Worm (Caenorhabditis elegans) whole organism, L4 larva: ENCODE data around the gene W04E12.4.

Experiments used
- F44E2.7 ChIP-seq: fragments of 200-800 bp; sonication (Bioruptor generic); IDR thresholded peaks from 2 replicates; pipeline ENCODE4 v2.1.2; 2022; ENCODE audit warnings: missing genetic modification characterization, missing compliant biosample characterization
- Y48G9A.11 ChIP-seq: fragments of 200-800 bp; sonication (Bioruptor generic); IDR thresholded peaks from 2 replicates; pipeline ENCODE4 v1.3.6; 2022; ENCODE audit warnings: missing genetic modification reagents, missing genetic modification characterization, missing compliant biosample characterization
- aha-1 ChIP-seq: fragments of 150-350 bp; peaks from one replicate; lab custom pipeline; 2014; ENCODE audit warnings: missing biosample characterization, missing genetic modification characterization
- aly-2 ChIP-seq: sonication (generic microtip); optimal IDR thresholded peaks from 2 replicates; lab custom pipeline; 2018; ENCODE audit warnings: missing biosample characterization, missing genetic modification characterization
- ama-1 ChIP-seq: fragments of 150-350 bp; optimal IDR thresholded peaks from 2 replicates; lab custom pipeline; 2014; ENCODE audit warnings: inconsistent platforms, mixed read lengths
- attf-4 ChIP-seq: sonication (generic microtip); optimal IDR thresholded peaks from 3 replicates; lab custom pipeline; 2017; ENCODE audit warnings: missing biosample characterization, missing genetic modification characterization
- ceh-28 ChIP-seq: fragments of 150-350 bp; optimal IDR thresholded peaks from 2 replicates; lab custom pipeline; 2014; ENCODE audit warnings: missing biosample characterization, missing genetic modification reagents, missing genetic modification characterization
- ceh-32 ChIP-seq: sonication (generic microtip); optimal IDR thresholded peaks from 2 replicates; lab custom pipeline; 2016; ENCODE audit warnings: mild to moderate bottlenecking, missing genetic modification characterization, missing compliant biosample characterization; ENCODE audit not compliant: poor library complexity
- ctbp-1 ChIP-seq: fragments of 200-800 bp; sonication (Bioruptor generic); IDR thresholded peaks from 2 replicates; pipeline ENCODE4 v1.3.6; 2022; ENCODE audit warnings: missing genetic modification reagents, missing genetic modification characterization, missing compliant biosample characterization
- daf-16 ChIP-seq, 3 experiments: sonication (generic microtip); optimal IDR thresholded peaks; 2 replicates each; lab custom pipeline; 2016 to 2017; ENCODE audit warnings: missing genetic modification characterization in 3 of 3, missing genetic modification reagents in 3 of 3, mild to moderate bottlenecking in 2 of 3, missing compliant biosample characterization in 2 of 3, missing biosample characterization in 1 of 3, moderate library complexity in 1 of 3
- dmd-6 ChIP-seq: fragments of 200-800 bp; sonication (Bioruptor generic); IDR thresholded peaks from 2 replicates; pipeline ENCODE4 v1.3.6; 2022; ENCODE audit warnings: missing genetic modification reagents, missing genetic modification characterization, missing compliant biosample characterization
- dve-1 ChIP-seq: sonication (generic microtip); optimal IDR thresholded peaks from 2 replicates; lab custom pipeline; 2017; ENCODE audit warnings: antibody characterized with exemption, mild to moderate bottlenecking, missing genetic modification characterization, missing compliant biosample characterization; ENCODE audit not compliant: insufficient read depth
- egl-27 ChIP-seq: sonication (generic microtip); optimal IDR thresholded peaks from 3 replicates; lab custom pipeline; 2017; ENCODE audit warnings: missing biosample characterization, missing genetic modification reagents, missing genetic modification characterization
- fos-1 ChIP-seq: fragments of 150-350 bp; optimal IDR thresholded peaks from 2 replicates; lab custom pipeline; 2014; ENCODE audit warnings: missing biosample characterization, missing genetic modification characterization
- gei-8 ChIP-seq: fragments of 200-800 bp; sonication (Bioruptor generic); optimal IDR thresholded peaks from 2 replicates; lab custom pipeline; 2018; ENCODE audit warnings: mild to moderate bottlenecking, missing genetic modification characterization, missing compliant biosample characterization
- hlh-11 ChIP-seq: fragments of 200-800 bp; sonication (Bioruptor generic); optimal IDR thresholded peaks from 2 replicates; lab custom pipeline; 2018; ENCODE audit warnings: mild to moderate bottlenecking, missing genetic modification characterization, missing compliant biosample characterization
- hlh-30 ChIP-seq: sonication (generic microtip); optimal IDR thresholded peaks from 2 replicates; lab custom pipeline; 2017; ENCODE audit warnings: antibody characterized with exemption, mild to moderate bottlenecking, missing genetic modification characterization, missing compliant biosample characterization; ENCODE audit not compliant: insufficient read depth
- hmg-1.1 ChIP-seq: fragments of 200-800 bp; sonication (Bioruptor generic); IDR thresholded peaks from 2 replicates; pipeline ENCODE4 v1.3.6; 2022; ENCODE audit warnings: missing genetic modification reagents, missing genetic modification characterization, missing compliant biosample characterization
- lin-13 ChIP-seq: fragments of 150-350 bp; optimal IDR thresholded peaks from 2 replicates; lab custom pipeline; 2014; ENCODE audit warnings: missing biosample characterization, missing genetic modification reagents, missing genetic modification characterization
- lin-15B ChIP-seq: fragments of 150-350 bp; sonication (generic microtip); optimal IDR thresholded peaks from 3 replicates; lab custom pipeline; 2014; ENCODE audit warnings: missing biosample characterization, missing genetic modification characterization
- lin-29 ChIP-seq: fragments of 200-800 bp; sonication (Bioruptor generic); IDR thresholded peaks from 2 replicates; pipeline ENCODE4 v1.3.6; 2022; ENCODE audit warnings: missing genetic modification reagents, missing genetic modification characterization, missing compliant biosample characterization
- lsy-2 ChIP-seq, 2 experiments: fragments of 150-350 bp in 1 of 2; sonication (generic microtip) in 1 of 2; optimal IDR thresholded peaks; 2 replicates each; lab custom pipeline; 2014 to 2017; ENCODE audit warnings: missing biosample characterization in 2 of 2, missing genetic modification characterization in 2 of 2
- madf-9 ChIP-seq: fragments of 200-800 bp; sonication (Bioruptor generic); conservative IDR thresholded peaks from 2 replicates; pipeline ENCODE4 v1.3.6; 2022; ENCODE audit warnings: missing genetic modification reagents, missing genetic modification characterization, missing compliant biosample characterization
- mdt-29 ChIP-seq: fragments of 200-800 bp; sonication (Bioruptor generic); IDR thresholded peaks from 2 replicates; pipeline ENCODE4 v1.3.6; 2022; ENCODE audit warnings: missing genetic modification reagents, missing genetic modification characterization, missing compliant biosample characterization
- mep-1 ChIP-seq: fragments of 150-350 bp; sonication (generic microtip); optimal IDR thresholded peaks from 3 replicates; lab custom pipeline; 2014; ENCODE audit warnings: missing biosample characterization, missing genetic modification characterization
- mxl-2 ChIP-seq: fragments of 200-800 bp; sonication (Bioruptor generic); conservative IDR thresholded peaks from 2 replicates; pipeline ENCODE4 v1.3.6; 2022; ENCODE audit warnings: missing genetic modification reagents, missing genetic modification characterization, missing compliant biosample characterization
- nhr-102 ChIP-seq: sonication (generic microtip); optimal IDR thresholded peaks from 2 replicates; lab custom pipeline; 2016; ENCODE audit warnings: mild to moderate bottlenecking, missing genetic modification characterization, moderate library complexity, missing compliant biosample characterization
- nhr-111 ChIP-seq: fragments of 200-800 bp; sonication (Bioruptor generic); optimal IDR thresholded peaks from 2 replicates; lab custom pipeline; 2018; ENCODE audit warnings: mild to moderate bottlenecking, missing genetic modification characterization, missing compliant biosample characterization
- nhr-237 ChIP-seq: sonication (generic microtip); optimal IDR thresholded peaks from 2 replicates; lab custom pipeline; 2017; ENCODE audit warnings: missing biosample characterization, missing genetic modification characterization
- nhr-28 ChIP-seq: fragments of 150-350 bp; optimal IDR thresholded peaks from 2 replicates; lab custom pipeline; 2014; ENCODE audit warnings: missing biosample characterization, missing genetic modification characterization
- nhr-41 ChIP-seq: fragments of 200-800 bp; sonication (Bioruptor generic); IDR thresholded peaks from 2 replicates; pipeline ENCODE4 v1.3.6; 2022; ENCODE audit warnings: missing genetic modification reagents, missing genetic modification characterization, missing compliant biosample characterization
- nhr-42 ChIP-seq: fragments of 200-800 bp; sonication (Bioruptor generic); IDR thresholded peaks from 2 replicates; pipeline ENCODE4 v1.3.6; 2022; ENCODE audit warnings: missing genetic modification characterization, missing compliant biosample characterization
- nhr-48 ChIP-seq: sonication (generic microtip); optimal IDR thresholded peaks from 2 replicates; lab custom pipeline; 2016; ENCODE audit warnings: mild to moderate bottlenecking, missing genetic modification characterization, missing compliant biosample characterization
- nhr-76 ChIP-seq: fragments of 150-350 bp; optimal IDR thresholded peaks from 2 replicates; lab custom pipeline; 2014; ENCODE audit warnings: missing biosample characterization, missing genetic modification characterization
- pha-4 ChIP-seq, 2 experiments: fragments of 150-350 bp in 1 of 2; fragments of 200-800 bp in 1 of 2; sonication (Bioruptor generic) in 1 of 2; IDR thresholded peaks in 1 of 2; optimal IDR thresholded peaks in 1 of 2; 2 replicates each; pipeline versions ENCODE4 v1.3.6 to Lab custom; 2014 to 2022; ENCODE audit warnings: missing genetic modification characterization in 2 of 2, missing genetic modification reagents in 2 of 2, missing biosample characterization in 1 of 2, missing compliant biosample characterization in 1 of 2
- pqm-1 ChIP-seq: sonication (generic microtip); optimal IDR thresholded peaks from 2 replicates; lab custom pipeline; 2017; ENCODE audit warnings: missing biosample characterization, missing genetic modification characterization
- rbr-2 ChIP-seq: sonication (generic microtip); optimal IDR thresholded peaks from 2 replicates; lab custom pipeline; 2016; ENCODE audit warnings: missing genotype, missing genetic modification characterization, missing compliant biosample characterization
- sdz-12 ChIP-seq: fragments of 200-800 bp; sonication (Bioruptor generic); optimal IDR thresholded peaks from 2 replicates; lab custom pipeline; 2018; ENCODE audit warnings: mild to moderate bottlenecking, missing genetic modification characterization, missing compliant biosample characterization
- set-16 ChIP-seq: fragments of 200-800 bp; sonication (Bioruptor generic); IDR thresholded peaks from 2 replicates; pipeline ENCODE4 v1.3.6; 2022; ENCODE audit warnings: missing genetic modification reagents, missing genetic modification characterization, missing compliant biosample characterization
- skn-1 ChIP-seq: fragments of 150-350 bp; optimal IDR thresholded peaks from 2 replicates; lab custom pipeline; 2014; ENCODE audit warnings: missing biosample characterization, missing genetic modification characterization
- snpc-1.2 ChIP-seq: fragments of 200-800 bp; sonication (Bioruptor generic); IDR thresholded peaks from 2 replicates; pipeline ENCODE4 v1.3.6; 2022; ENCODE audit warnings: missing genetic modification reagents, missing genetic modification characterization, missing compliant biosample characterization
- spr-3 ChIP-seq: fragments of 200-800 bp; sonication (Bioruptor generic); optimal IDR thresholded peaks from 2 replicates; lab custom pipeline; 2018; ENCODE audit warnings: mild to moderate bottlenecking, missing genetic modification characterization, missing compliant biosample characterization
- tag-97 ChIP-seq: fragments of 200-800 bp; sonication (Bioruptor generic); IDR thresholded peaks from 2 replicates; pipeline ENCODE4 v1.3.6; 2022; ENCODE audit warnings: missing genetic modification characterization, missing compliant biosample characterization
- unc-62 ChIP-seq, 3 experiments: fragments of 150-350 bp in 1 of 3; sonication (generic microtip); optimal IDR thresholded peaks in 2 of 3; peaks in 1 of 3; 1 replicate in 1 of 3; 2 replicates in 2 of 3; lab custom pipeline; 2014 to 2017; ENCODE audit warnings: missing biosample characterization in 3 of 3, missing genetic modification characterization in 3 of 3, missing genetic modification reagents in 3 of 3, missing genotype in 1 of 3
- ztf-11 ChIP-seq: fragments of 150-350 bp; optimal IDR thresholded peaks from 2 replicates; lab custom pipeline; 2014; ENCODE audit warnings: missing biosample characterization, missing genetic modification characterization

W04E12.4 gene

DNA sequence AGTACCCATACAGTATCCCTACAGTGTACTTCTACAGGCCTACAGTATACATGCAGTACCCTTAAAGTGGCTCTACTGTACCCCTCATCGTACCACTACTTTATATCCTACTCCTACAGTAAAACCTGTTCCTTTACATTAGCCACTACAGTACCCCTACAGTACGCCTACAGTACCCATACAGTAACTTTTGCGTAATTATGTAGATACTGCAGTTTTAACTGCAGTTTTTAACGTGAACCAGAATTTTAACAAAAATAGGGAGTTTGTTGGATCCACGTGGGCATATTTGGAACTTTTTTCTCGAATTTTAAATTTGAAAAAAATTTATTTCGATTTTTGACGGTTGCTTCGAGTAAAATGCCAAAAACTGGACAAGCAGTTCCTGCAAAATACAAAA is at the start of gene W04E12.4:
Gene W04E12.4 (plus strand): TSS at position 301 of the 400 bp plus-strand sequence.
- TF ChIP-seq mdt-29 (GFP tag; lab: Robert Waterston, UW) (no peak), lin-29 (GFP tag; lab: Robert Waterston, UW) (no peak), sdz-12 (no peak), hmg-1.1 (GFP tag; lab: Robert Waterston, UW) (no peak), snpc-1.2 (GFP tag; lab: Robert Waterston, UW) (no peak), F44E2.7 (GFP tag; lab: Robert Waterston, UW) (no peak), aly-2 (no peak), hlh-11 (tag; lab: Kevin White, UChicago) (no peak), set-16 (no peak), ctbp-1 (GFP tag; lab: Robert Waterston, UW) (no peak), madf-9 (GFP tag; lab: Robert Waterston, UW) (no peak), gei-8 (GFP tag; lab: Kevin White, UChicago) (no peak), pha-4 (GFP tag; IDR thresholded peaks at IDR 0.05; lab: Robert Waterston, UW) (no peak), pha-4 (tag; optimal IDR thresholded peaks at IDR 0.05; lab: Kevin White, UChicago) (no peak), daf-16 (GFP tag; optimal IDR thresholded peaks at IDR 0.05; lab: Kevin White, UChicago) (no peak), daf-16 (tag; optimal IDR thresholded peaks at IDR 0.05; lab: Kevin White, UChicago) (no peak), nhr-111 (GFP tag; lab: Kevin White, UChicago) (no peak), attf-4 (no peak), nhr-76 (tag; lab: Kevin White, UChicago) (no peak), mep-1 (tag; lab: Kevin White, UChicago) (no peak), nhr-102 (tag; lab: Kevin White, UChicago) (no peak), tag-97 (GFP tag; lab: Robert Waterston, UW) (no peak)
- TF ChIP-seq, all 104 proteins: peak for 0

ce11 chrV:19697348-19698172 is 45.8 kb upstream of the W04E12.4 start, which contains the start of the genes Y43F8C.13 and ani-3:
TSS of gene Y43F8C.13 (minus strand) at chrV:19697398.
TSS of gene ani-3 (plus strand) at chrV:19697732.
- TF ChIP-seq mxl-2: no peak
- TF ChIP-seq set-16: peak; percentile 75
- peak; percentile 43; the same call in 1 of the 2 replicates for TF ChIP-seq dmd-6 (GFP tag; lab: Robert Waterston, UW)
- no peak for TF ChIP-seq daf-16 (GFP tag; optimal IDR thresholded peaks at IDR 0.05; lab: Kevin White, UChicago)
- peak; percentile 33 for TF ChIP-seq daf-16 (tag; optimal IDR thresholded peaks at IDR 0.05; lab: Kevin White, UChicago)
- TF ChIP-seq lsy-2 (tag; optimal IDR thresholded peaks at IDR 0.05; lab: Kevin White, UChicago): peak in 1 of 2 experiments; percentile 23
- no peak for TF ChIP-seq nhr-42 (GFP tag; lab: Robert Waterston, UW)
- peak; percentile 61 for TF ChIP-seq dve-1 (tag; lab: Kevin White, UChicago)
- TF ChIP-seq hlh-30: peak; percentile 5
- TF ChIP-seq fos-1 (tag; lab: Kevin White, UChicago): no peak
- TF ChIP-seq pqm-1 (tag; lab: Kevin White, UChicago): peak; percentile 88
- TF ChIP-seq ceh-28: peak; percentile 24
- TF ChIP-seq hlh-11 (tag; lab: Kevin White, UChicago): peak; percentile 28
- TF ChIP-seq aha-1 (tag; lab: Kevin White, UChicago): peak; percentile 39
- TF ChIP-seq lin-13 (GFP tag; lab: Kevin White, UChicago): peak; percentile 17
- TF ChIP-seq nhr-28: peak; percentile 57
- TF ChIP-seq spr-3 (GFP tag; lab: Kevin White, UChicago): no peak
- no peak for TF ChIP-seq ama-1 (lab: Kevin White, UChicago)
- no peak for TF ChIP-seq nhr-48 (tag; lab: Kevin White, UChicago)
- TF ChIP-seq lin-29 (GFP tag; lab: Robert Waterston, UW): no peak

DNA sequence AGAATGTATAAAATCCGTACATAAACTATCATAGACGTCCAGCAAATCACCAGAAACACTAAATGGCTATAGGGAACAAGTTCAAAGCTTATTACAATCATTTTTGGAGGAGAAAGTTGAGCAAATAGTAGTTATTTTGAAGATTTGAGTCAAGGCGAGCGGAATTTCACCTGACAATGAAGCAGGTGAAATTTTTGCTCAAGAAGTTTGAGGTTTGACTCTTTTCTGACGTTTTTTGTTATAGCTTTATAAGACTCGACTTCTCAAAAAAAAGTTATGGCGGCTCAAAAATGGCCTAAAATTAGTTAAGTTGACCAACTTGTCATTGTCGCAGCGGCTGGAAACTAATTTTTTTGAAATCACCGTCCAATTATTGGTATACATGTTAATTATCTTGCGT is 34.6 kb upstream of the W04E12.4 start, which contains the start of gene srv-3:
Gene srv-3 (minus strand): TSS at position 101 of the 400 bp plus-strand sequence.
- no peak for TF ChIP-seq unc-62 (GFP tag; optimal IDR thresholded peaks at IDR 0.05 in 1 of 2; lab: Kevin White, UChicago)
- no peak for TF ChIP-seq unc-62 (tag; optimal IDR thresholded peaks at IDR 0.05; lab: Kevin White, UChicago)
- no peak for TF ChIP-seq lin-15B
- no peak for TF ChIP-seq ztf-11 (tag; lab: Kevin White, UChicago)
- TF ChIP-seq spr-3 (GFP tag; lab: Kevin White, UChicago): no peak
- no peak for TF ChIP-seq sdz-12
- no peak for TF ChIP-seq snpc-1.2 (GFP tag; lab: Robert Waterston, UW)
- no peak for TF ChIP-seq ceh-32 (tag; lab: Kevin White, UChicago)
- no peak for TF ChIP-seq nhr-41 (GFP tag; lab: Robert Waterston, UW)
- TF ChIP-seq dve-1 (tag; lab: Kevin White, UChicago): no peak
- TF ChIP-seq rbr-2 (tag; lab: Kevin White, UChicago): no peak
- no peak for TF ChIP-seq nhr-28
- TF ChIP-seq skn-1 (tag; lab: Kevin White, UChicago): no peak
- TF ChIP-seq egl-27: no peak
- TF ChIP-seq Y48G9A.11 (GFP tag; lab: Robert Waterston, UW): no peak
- no peak for TF ChIP-seq nhr-237 (tag; lab: Kevin White, UChicago)
